Fruit fly (Drosophila melanogaster) whole organism, embryonic: ENCODE measurements around the gene CG9795.

ENCODE experiments used
- Abd-B ChIP-seq: fragments of 200-800 bp; sonication (Bioruptor generic); optimal IDR thresholded peaks from 2 replicates; lab custom pipeline; 2018; ENCODE audit warnings: missing biosample characterization, mild to moderate bottlenecking, missing genetic modification characterization, moderate library complexity
- Ada2b ChIP-seq: fragments of 200-800 bp; sonication (Bioruptor generic); IDR thresholded peaks from 2 replicates; pipeline ENCODE4 v1.3.6; 2022; ENCODE audit warnings: missing biosample characterization, missing genetic modification characterization
- Awh ChIP-seq: fragments of 200-800 bp; sonication (Bioruptor generic); IDR thresholded peaks from 2 replicates; pipeline ENCODE4, ENCODE4 v1.3.6; 2022; ENCODE audit warnings: missing biosample characterization, missing genetic modification characterization
- B-H2 ChIP-seq: fragments of 200-800 bp; sonication (Bioruptor generic); optimal IDR thresholded peaks from 2 replicates; lab custom pipeline; 2018; ENCODE audit warnings: missing biosample characterization, mild to moderate bottlenecking, missing genetic modification characterization
- BtbVII ChIP-seq: fragments of 200-800 bp; sonication (Bioruptor generic); optimal IDR thresholded peaks from 3 replicates; lab custom pipeline; 2017; ENCODE audit warnings: missing biosample characterization, mild to moderate bottlenecking, missing genetic modification characterization
- CG12659 ChIP-seq: fragments of 200-800 bp; sonication (Bioruptor generic); optimal IDR thresholded peaks from 3 replicates; lab custom pipeline; 2017; ENCODE audit warnings: mild to moderate bottlenecking, missing biosample characterization, missing genetic modification reagents, missing genetic modification characterization
- CG16779 ChIP-seq: fragments of 200-800 bp; sonication (Bioruptor generic); IDR thresholded peaks from 2 replicates; pipeline ENCODE4 v1.3.6; 2022; ENCODE audit warnings: missing biosample characterization, missing genetic modification characterization
- CG17328 ChIP-seq: fragments of 200-800 bp; sonication (Bioruptor generic); IDR thresholded peaks from 2 replicates; pipeline ENCODE4 v1.3.6; 2022; ENCODE audit warnings: missing biosample characterization, missing genetic modification characterization
- CG34376 ChIP-seq: fragments of 200-800 bp; sonication (Bioruptor generic); optimal IDR thresholded peaks from 2 replicates; lab custom pipeline; 2018; ENCODE audit warnings: missing biosample characterization, mild to moderate bottlenecking, missing genetic modification characterization
- CG6175 ChIP-seq: fragments of 200-800 bp; sonication (Bioruptor generic); IDR thresholded peaks from 3 replicates; pipeline ENCODE4 v1.3.6; 2022; ENCODE audit warnings: missing biosample characterization, missing genetic modification characterization
- CG7271 ChIP-seq: fragments of 200-800 bp; sonication (Bioruptor generic); optimal IDR thresholded peaks from 2 replicates; lab custom pipeline; 2018; ENCODE audit warnings: missing biosample characterization, mild to moderate bottlenecking, missing genetic modification characterization, moderate library complexity
- CG7745 ChIP-seq: fragments of 200-800 bp; sonication (Bioruptor generic); optimal IDR thresholded peaks from 2 replicates; lab custom pipeline; 2018; ENCODE audit warnings: missing biosample characterization, mild to moderate bottlenecking, missing genetic modification characterization, moderate library complexity
- CG7928 ChIP-seq: fragments of 200-800 bp; sonication (Bioruptor generic); optimal IDR thresholded peaks from 2 replicates; lab custom pipeline; 2017; ENCODE audit warnings: missing biosample characterization, mild to moderate bottlenecking, missing genetic modification characterization
- CG9876 ChIP-seq: fragments of 200-800 bp; sonication (Bioruptor generic); optimal IDR thresholded peaks from 2 replicates; lab custom pipeline; 2016; ENCODE audit warnings: missing biosample characterization, missing genetic modification characterization
- Dbx ChIP-seq: fragments of 200-800 bp; sonication (Bioruptor generic); IDR thresholded peaks from 3 replicates; pipeline ENCODE4 v1.3.6; 2022; ENCODE audit warnings: missing biosample characterization, missing genetic modification characterization
- Deaf1 ChIP-seq: fragments of 200-800 bp; optimal IDR thresholded peaks from 3 replicates; lab custom pipeline; 2019; ENCODE audit warnings: missing biosample characterization, mild to moderate bottlenecking, missing genetic modification characterization, moderate library complexity
- Ets65A ChIP-seq: fragments of 200-800 bp; sonication (Bioruptor generic); peaks from one replicate; lab custom pipeline; 2016; ENCODE audit warnings: missing biosample characterization, missing genetic modification characterization
- Ets97D ChIP-seq: fragments of 200-800 bp; sonication (Bioruptor generic); optimal IDR thresholded peaks from 3 replicates; lab custom pipeline; 2016; ENCODE audit warnings: missing biosample characterization, missing genetic modification characterization
- HLHmδ ChIP-seq: fragments of 200-800 bp; sonication (Bioruptor generic); optimal IDR thresholded peaks from 2 replicates; lab custom pipeline; 2018; ENCODE audit warnings: missing biosample characterization, mild to moderate bottlenecking, missing genetic modification characterization, moderate library complexity
- Hand ChIP-seq: fragments of 200-800 bp; sonication (Bioruptor generic); optimal IDR thresholded peaks from 2 replicates; lab custom pipeline; 2017; ENCODE audit warnings: mild to moderate bottlenecking, missing biosample characterization, missing genetic modification reagents, missing genetic modification characterization
- Hmr ChIP-seq: fragments of 200-800 bp; sonication (Bioruptor generic); optimal IDR thresholded peaks from 3 replicates; lab custom pipeline; 2017; ENCODE audit warnings: mild to moderate bottlenecking, missing biosample characterization, missing genetic modification reagents, missing genetic modification characterization
- Hmx ChIP-seq: fragments of 200-800 bp; sonication (Bioruptor generic); optimal IDR thresholded peaks from 2 replicates; lab custom pipeline; 2016; ENCODE audit warnings: missing biosample characterization, missing genetic modification characterization
- Jarid2 ChIP-seq: fragments of 200-800 bp; sonication (Bioruptor generic); optimal IDR thresholded peaks from 3 replicates; lab custom pipeline; 2017; ENCODE audit warnings: mild to moderate bottlenecking, missing biosample characterization, missing genetic modification reagents, missing genetic modification characterization
- Kr ChIP-seq: fragments of 200-800 bp; sonication (Bioruptor generic); optimal IDR thresholded peaks from 2 replicates; lab custom pipeline; 2017; ENCODE audit warnings: missing biosample characterization, mild to moderate bottlenecking, missing genetic modification characterization
- NFAT ChIP-seq: fragments of 200-800 bp; sonication (Bioruptor generic); IDR thresholded peaks from 2 replicates; pipeline ENCODE4 v1.3.6; 2022; ENCODE audit warnings: missing biosample characterization, missing genetic modification characterization
- Nf-YB ChIP-seq: fragments of 200-800 bp; sonication (Bioruptor generic); optimal IDR thresholded peaks from 3 replicates; lab custom pipeline; 2019; ENCODE audit warnings: missing biosample characterization, mild to moderate bottlenecking, missing genetic modification characterization, moderate library complexity
- Nf-YC ChIP-seq: fragments of 200-800 bp; optimal IDR thresholded peaks from 3 replicates; lab custom pipeline; 2019; ENCODE audit warnings: missing biosample characterization, mild to moderate bottlenecking, missing genetic modification characterization, moderate library complexity
- Sin3A ChIP-seq: fragments of >200 bp; optimal IDR thresholded peaks from 2 replicates; lab custom pipeline; 2018
- Six4 ChIP-seq: fragments of 200-800 bp; sonication (Bioruptor generic); optimal IDR thresholded peaks from 2 replicates; lab custom pipeline; 2016; ENCODE audit warnings: missing biosample characterization, missing genetic modification characterization
- Usf ChIP-seq: fragments of 200-800 bp; sonication (Bioruptor generic); optimal IDR thresholded peaks from 2 replicates; lab custom pipeline; 2017; ENCODE audit warnings: missing genotype, missing biosample characterization, missing genetic modification characterization
- abd-A ChIP-seq: fragments of 200-800 bp; sonication (Bioruptor generic); optimal IDR thresholded peaks from 3 replicates; lab custom pipeline; 2019; ENCODE audit warnings: missing biosample characterization, mild to moderate bottlenecking, missing genetic modification characterization, moderate library complexity
- ara ChIP-seq: fragments of 200-800 bp; sonication (Bioruptor generic); IDR thresholded peaks from 2 replicates; pipeline ENCODE4 v1.3.6; 2022; ENCODE audit warnings: missing biosample characterization, missing genetic modification characterization
- caup ChIP-seq: fragments of 200-800 bp; sonication (Bioruptor generic); optimal IDR thresholded peaks from 3 replicates; lab custom pipeline; 2017; ENCODE audit warnings: missing biosample characterization, mild to moderate bottlenecking, missing genetic modification characterization, moderate library complexity; ENCODE audit not compliant: severe bottlenecking
- chinmo ChIP-seq: fragments of 200-800 bp; sonication (Bioruptor generic); IDR thresholded peaks from 4 replicates; pipeline ENCODE4 v1.3.6; 2022; ENCODE audit warnings: missing biosample characterization, missing genetic modification characterization; ENCODE audit not compliant: partially characterized antibody
- eve ChIP-seq, 2 experiments: fragments of >200 bp; optimal IDR thresholded peaks; 2 replicates each; lab custom pipeline; 2017; ENCODE audit warnings: missing biosample characterization in 2 of 2, missing genetic modification characterization in 2 of 2
- fd102C ChIP-seq: fragments of 200-800 bp; sonication (Bioruptor generic); optimal IDR thresholded peaks from 2 replicates; lab custom pipeline; 2018; ENCODE audit warnings: missing biosample characterization, mild to moderate bottlenecking, missing genetic modification characterization, moderate library complexity
- gce ChIP-seq: fragments of 200-800 bp; sonication (Bioruptor generic); IDR thresholded peaks from 3 replicates; pipeline ENCODE4 v1.3.6; 2022; ENCODE audit warnings: missing biosample characterization, missing genetic modification characterization
- gsb-n ChIP-seq: fragments of 200-800 bp; sonication (Bioruptor generic); optimal IDR thresholded peaks from 3 replicates; lab custom pipeline; 2018; ENCODE audit warnings: missing biosample characterization, mild to moderate bottlenecking, missing genetic modification characterization
- hkb ChIP-seq, 2 experiments: fragments of 200-800 bp in 1 of 2; fragments of >200 bp in 1 of 2; sonication (Bioruptor generic) in 1 of 2; IDR thresholded peaks in 1 of 2; optimal IDR thresholded peaks in 1 of 2; 2 replicates each; pipeline versions ENCODE4 v1.3.6 to Lab custom; 2017 to 2022; ENCODE audit warnings: missing biosample characterization in 1 of 2, missing genetic modification characterization in 1 of 2
- lov ChIP-seq, 2 experiments: fragments of 200-800 bp in 1 of 2; fragments of >200 bp in 1 of 2; sonication (Bioruptor generic) in 1 of 2; IDR thresholded peaks in 1 of 2; optimal IDR thresholded peaks in 1 of 2; 2 replicates in 1 of 2; 3 replicates in 1 of 2; pipeline versions ENCODE4 v1.3.6 to Lab custom; 2017 to 2022; ENCODE audit warnings: missing biosample characterization in 1 of 2, missing genetic modification characterization in 1 of 2
- nau ChIP-seq: fragments of 200-800 bp; sonication (Bioruptor generic); optimal IDR thresholded peaks from 3 replicates; lab custom pipeline; 2017; ENCODE audit warnings: missing biosample characterization, mild to moderate bottlenecking, missing genetic modification characterization, missing genetic modification reagents
- scrt ChIP-seq: fragments of 200-800 bp; sonication (Bioruptor generic); optimal IDR thresholded peaks from 2 replicates; lab custom pipeline; 2018; ENCODE audit warnings: missing biosample characterization, mild to moderate bottlenecking, missing genetic modification characterization, moderate library complexity
- seq ChIP-seq: fragments of 200-800 bp; sonication (Bioruptor generic); IDR thresholded peaks from 2 replicates; pipeline ENCODE4 v1.3.6; 2022; ENCODE audit warnings: missing biosample characterization, missing genetic modification characterization
- trh ChIP-seq: fragments of 200-800 bp; sonication (Bioruptor generic); optimal IDR thresholded peaks from 2 replicates; lab custom pipeline; 2016; ENCODE audit warnings: missing biosample characterization, missing genetic modification characterization
- unc-4 ChIP-seq: fragments of 200-800 bp; sonication (Bioruptor generic); IDR thresholded peaks from 2 replicates; pipeline ENCODE4 v1.3.6; 2022; ENCODE audit warnings: missing biosample characterization, missing genetic modification characterization; ENCODE audit not compliant: partially characterized antibody
- usp ChIP-seq: fragments of >200 bp; optimal IDR thresholded peaks from 2 replicates; lab custom pipeline; 2017; ENCODE audit warnings: missing biosample characterization, missing genetic modification characterization
- zfh1 ChIP-seq: fragments of 200-800 bp; sonication (Bioruptor generic); IDR thresholded peaks from 3 replicates; pipeline ENCODE4 v1.3.6; 2022; ENCODE audit warnings: missing biosample characterization, missing genetic modification characterization

Gene CG9795

DNA sequence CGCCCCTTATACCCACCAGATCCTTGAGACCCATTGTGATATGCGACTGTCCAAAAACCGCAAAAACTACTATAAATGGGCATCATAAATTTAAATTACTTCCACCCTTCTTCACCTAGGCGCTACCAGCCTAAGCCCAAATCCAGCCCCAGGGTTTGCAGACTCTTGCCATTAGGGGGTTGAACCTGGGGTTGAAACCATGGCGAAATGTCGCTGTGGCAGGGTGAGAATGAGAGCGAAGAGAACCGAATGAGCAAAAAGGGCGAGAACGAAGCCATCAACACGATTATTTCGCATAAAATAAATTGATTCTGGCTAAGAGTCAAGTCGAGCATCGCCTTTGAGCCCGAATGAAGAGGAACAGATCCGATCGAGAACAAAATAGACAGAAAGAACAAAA lies 34.1 kb downstream of the CG9795 start:
- TF ChIP-seq trh (GFP tag; lab: Kevin White, UChicago) (no peak), seq (GFP tag; lab: Robert Waterston, UW) (peak; percentile 62; the same call in 1 of the 2 replicates), Nf-YC (tag; lab: Kevin White, UChicago) (peak; percentile 65), CG7745 (tag; lab: Kevin White, UChicago) (no peak), Deaf1 (peak; percentile 21), Nf-YB (GFP tag; lab: Kevin White, UChicago) (peak; percentile 56)

DNA sequence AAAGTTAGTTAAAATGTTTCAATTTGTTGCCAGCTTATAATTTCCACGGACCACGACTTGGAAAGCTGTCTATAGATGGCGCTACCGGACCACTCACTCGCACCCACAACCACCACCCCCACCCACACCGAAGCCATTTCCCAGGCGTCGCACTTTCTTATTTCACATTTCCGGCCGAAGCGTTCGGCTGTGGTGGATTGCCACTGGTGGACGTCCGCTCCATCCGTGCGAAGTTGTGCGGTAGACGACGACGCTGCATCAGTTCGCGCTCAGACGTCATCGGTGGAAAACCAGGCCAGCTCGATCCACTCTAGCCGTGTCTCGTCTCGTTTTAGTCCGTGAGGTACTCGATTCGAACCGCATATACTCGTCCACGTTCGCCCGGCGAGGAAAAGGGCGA lies 40.1 kb downstream of the CG9795 start, which contains the start of gene CG1090:
CG1090 (plus strand) TSS at position 259 of the 400 bp plus-strand sequence.
- peak; percentile 60 for TF ChIP-seq Ets65A (GFP tag; lab: Kevin White, UChicago)
- peak; percentile 37 for TF ChIP-seq Nf-YC (tag; lab: Kevin White, UChicago)
- TF ChIP-seq CG6175 (GFP tag; lab: Robert Waterston, UW), result peak; percentile 39; the same call in 1 of the 3 replicates
- no peak for TF ChIP-seq fd102C
- TF ChIP-seq B-H2 (GFP tag; lab: Kevin White, UChicago), result peak; percentile 5
- TF ChIP-seq hkb (optimal IDR thresholded peaks at IDR 0.05; lab: Kevin White, UChicago), result no peak
- TF ChIP-seq hkb (GFP tag; IDR thresholded peaks at IDR 0.05; lab: Robert Waterston, UW), result peak; percentile 56; the same call in 1 of the 2 replicates
- TF ChIP-seq chinmo, result 0 out of 4 replicates have a peak, but pooled peaks have one; percentile 37
- TF ChIP-seq Usf (GFP tag; lab: Kevin White, UChicago), result no peak
- no peak for TF ChIP-seq lov (optimal IDR thresholded peaks at IDR 0.05; lab: Kevin White, UChicago)
- TF ChIP-seq lov (GFP tag; IDR thresholded peaks at IDR 0.05; lab: Robert Waterston, UW), result no peak
- peak; percentile 38 for TF ChIP-seq scrt (GFP tag; lab: Kevin White, UChicago)
- TF ChIP-seq CG12659 (GFP tag; lab: Kevin White, UChicago), result peak; percentile 10
- TF ChIP-seq CG34376 (GFP tag; lab: Kevin White, UChicago), result peak; percentile 73
- peak; percentile 60 for TF ChIP-seq Hand (GFP tag; lab: Kevin White, UChicago)
- TF ChIP-seq ara (GFP tag; lab: Robert Waterston, UW), result 0 out of 2 replicates have a peak, but pooled peaks have one; percentile 4
- TF ChIP-seq zfh1, result 0 out of 3 replicates have a peak, but pooled peaks have one; percentile 6
- peak; percentile 47 for TF ChIP-seq Hmr (GFP tag; lab: Kevin White, UChicago)
- no peak for TF ChIP-seq eve (GFP tag; optimal IDR thresholded peaks at IDR 0.05; lab: Kevin White, UChicago)
- no peak for TF ChIP-seq Sin3A (lab: Kevin White, UChicago)
- TF ChIP-seq CG7928 (GFP tag; lab: Kevin White, UChicago), result no peak
- no peak for TF ChIP-seq Awh (GFP tag; lab: Robert Waterston, UW)
- TF ChIP-seq NFAT (GFP tag; lab: Robert Waterston, UW), result peak; percentile 30; the same call in 1 of the 2 replicates
- no peak for TF ChIP-seq CG9876
- peak; percentile 67 for TF ChIP-seq abd-A (tag; lab: Kevin White, UChicago)
- no peak for TF ChIP-seq Kr (GFP tag; lab: Kevin White, UChicago)
- no peak for TF ChIP-seq Dbx (GFP tag; lab: Robert Waterston, UW)
- 0 out of 2 replicates have a peak, but pooled peaks have one; percentile 36 for TF ChIP-seq CG16779
- peak; percentile 8 for TF ChIP-seq Jarid2 (GFP tag; lab: Kevin White, UChicago)
- no peak for TF ChIP-seq CG7745 (tag; lab: Kevin White, UChicago)
- TF ChIP-seq gce (GFP tag; lab: Robert Waterston, UW), result 0 out of 3 replicates have a peak, but pooled peaks have one; percentile 39
- peak; percentile 68 for TF ChIP-seq Ets97D (GFP tag; lab: Kevin White, UChicago)
- no peak for TF ChIP-seq Hmx (GFP tag; lab: Kevin White, UChicago)
- no peak for TF ChIP-seq CG7271
- 0 out of 2 replicates have a peak, but pooled peaks have one; percentile 29 for TF ChIP-seq unc-4 (GFP tag; lab: Robert Waterston, UW)
- no peak for TF ChIP-seq Six4 (GFP tag; lab: Kevin White, UChicago)
- TF ChIP-seq caup (GFP tag; lab: Kevin White, UChicago), result peak; percentile 29
- peak; percentile 4 for TF ChIP-seq HLHmδ (GFP tag; lab: Kevin White, UChicago)
- peak; percentile 55 for TF ChIP-seq BtbVII
- TF ChIP-seq nau, result peak; percentile 22
- TF ChIP-seq CG17328 (GFP tag; lab: Robert Waterston, UW), result peak; percentile 23; the same call in 1 of the 2 replicates
- TF ChIP-seq Ada2b, result no peak
- no peak for TF ChIP-seq usp (GFP tag; lab: Kevin White, UChicago)
- no peak for TF ChIP-seq Abd-B
- no peak for TF ChIP-seq gsb-n (tag; lab: Kevin White, UChicago)
